Worm (Caenorhabditis elegans) whole organism, L4 larva: ENCODE measurements around the gene oac-51.

Experiments
- F10B5.3 ChIP-seq: sonication (generic microtip); optimal IDR thresholded peaks from 2 replicates; lab custom pipeline; 2016; ENCODE audit warnings: mild to moderate bottlenecking, missing genetic modification characterization, missing compliant biosample characterization
- T26A8.4 ChIP-seq: fragments of 200-800 bp; sonication (Bioruptor generic); IDR thresholded peaks from 2 replicates; pipeline ENCODE4 v1.3.6; 2022; ENCODE audit warnings: missing genetic modification characterization, missing compliant biosample characterization
- Y5F2A.4 ChIP-seq: fragments of 200-800 bp; sonication (Bioruptor generic); optimal IDR thresholded peaks from 2 replicates; lab custom pipeline; 2018; ENCODE audit warnings: mild to moderate bottlenecking, missing genetic modification characterization, missing compliant biosample characterization
- aha-1 ChIP-seq: fragments of 150-350 bp; peaks from one replicate; lab custom pipeline; 2014; ENCODE audit warnings: missing biosample characterization, missing genetic modification characterization
- aly-2 ChIP-seq: sonication (generic microtip); optimal IDR thresholded peaks from 2 replicates; lab custom pipeline; 2018; ENCODE audit warnings: missing biosample characterization, missing genetic modification characterization
- ama-1 ChIP-seq: fragments of 150-350 bp; optimal IDR thresholded peaks from 2 replicates; lab custom pipeline; 2014; ENCODE audit warnings: inconsistent platforms, mixed read lengths
- arid-1 ChIP-seq: fragments of 200-800 bp; sonication (Bioruptor generic); conservative IDR thresholded peaks from 2 replicates; pipeline ENCODE4 v1.3.6; 2022; ENCODE audit warnings: missing genetic modification reagents, missing genetic modification characterization, missing compliant biosample characterization
- ceh-28 ChIP-seq: fragments of 150-350 bp; optimal IDR thresholded peaks from 2 replicates; lab custom pipeline; 2014; ENCODE audit warnings: missing biosample characterization, missing genetic modification reagents, missing genetic modification characterization
- ceh-32 ChIP-seq: sonication (generic microtip); optimal IDR thresholded peaks from 2 replicates; lab custom pipeline; 2016; ENCODE audit warnings: mild to moderate bottlenecking, missing genetic modification characterization, missing compliant biosample characterization; ENCODE audit not compliant: poor library complexity
- ceh-82 ChIP-seq: sonication (generic microtip); optimal IDR thresholded peaks from 2 replicates; lab custom pipeline; 2017; ENCODE audit warnings: missing biosample characterization, missing genetic modification characterization
- cey-2 ChIP-seq: sonication (generic microtip); optimal IDR thresholded peaks from 3 replicates; lab custom pipeline; 2017; ENCODE audit warnings: missing genetic modification characterization, mild to moderate bottlenecking, missing compliant biosample characterization, antibody characterized with exemption, borderline replicate concordance; ENCODE audit not compliant: insufficient read depth
- daf-16 ChIP-seq, 3 experiments: sonication (generic microtip); optimal IDR thresholded peaks; 2 replicates each; lab custom pipeline; 2016 to 2017; ENCODE audit warnings: missing genetic modification characterization in 3 of 3, missing genetic modification reagents in 3 of 3, mild to moderate bottlenecking in 2 of 3, missing compliant biosample characterization in 2 of 3, missing biosample characterization in 1 of 3, moderate library complexity in 1 of 3
- daf-19 ChIP-seq: fragments of 200-800 bp; sonication (Bioruptor generic); conservative IDR thresholded peaks from 2 replicates; pipeline ENCODE4 v1.3.6; 2022; ENCODE audit warnings: missing genetic modification characterization, missing compliant biosample characterization
- dmd-6 ChIP-seq: fragments of 200-800 bp; sonication (Bioruptor generic); IDR thresholded peaks from 2 replicates; pipeline ENCODE4 v1.3.6; 2022; ENCODE audit warnings: missing genetic modification reagents, missing genetic modification characterization, missing compliant biosample characterization
- dpl-1 ChIP-seq: fragments of 150-350 bp; optimal IDR thresholded peaks from 2 replicates; lab custom pipeline; 2014; ENCODE audit warnings: missing biosample characterization, missing genetic modification reagents, missing genetic modification characterization
- hif-1 ChIP-seq, 2 experiments: sonication (generic microtip); optimal IDR thresholded peaks; 2 replicates each; lab custom pipeline; 2016 to 2017; ENCODE audit warnings: missing compliant biosample characterization in 2 of 2, missing genetic modification characterization in 2 of 2, missing genetic modification reagents in 2 of 2, missing genotype in 2 of 2, mild to moderate bottlenecking in 1 of 2
- hlh-11 ChIP-seq: fragments of 200-800 bp; sonication (Bioruptor generic); optimal IDR thresholded peaks from 2 replicates; lab custom pipeline; 2018; ENCODE audit warnings: mild to moderate bottlenecking, missing genetic modification characterization, missing compliant biosample characterization
- hmg-1.1 ChIP-seq: fragments of 200-800 bp; sonication (Bioruptor generic); IDR thresholded peaks from 2 replicates; pipeline ENCODE4 v1.3.6; 2022; ENCODE audit warnings: missing genetic modification reagents, missing genetic modification characterization, missing compliant biosample characterization
- lin-15B ChIP-seq: fragments of 150-350 bp; sonication (generic microtip); optimal IDR thresholded peaks from 3 replicates; lab custom pipeline; 2014; ENCODE audit warnings: missing biosample characterization, missing genetic modification characterization
- lin-38 ChIP-seq: fragments of 200-800 bp; sonication (Bioruptor generic); IDR thresholded peaks from 2 replicates; pipeline ENCODE4 v1.3.6; 2022; ENCODE audit warnings: missing genetic modification reagents, missing genetic modification characterization, missing compliant biosample characterization
- lin-39 ChIP-seq: fragments of 150-350 bp; optimal IDR thresholded peaks from 2 replicates; lab custom pipeline; 2014; ENCODE audit warnings: missing biosample characterization, missing genetic modification reagents, missing genetic modification characterization
- lsy-2 ChIP-seq, 2 experiments: fragments of 150-350 bp in 1 of 2; sonication (generic microtip) in 1 of 2; optimal IDR thresholded peaks; 2 replicates each; lab custom pipeline; 2014 to 2017; ENCODE audit warnings: missing biosample characterization in 2 of 2, missing genetic modification characterization in 2 of 2
- madf-9 ChIP-seq: fragments of 200-800 bp; sonication (Bioruptor generic); conservative IDR thresholded peaks from 2 replicates; pipeline ENCODE4 v1.3.6; 2022; ENCODE audit warnings: missing genetic modification reagents, missing genetic modification characterization, missing compliant biosample characterization
- mep-1 ChIP-seq: fragments of 150-350 bp; sonication (generic microtip); optimal IDR thresholded peaks from 3 replicates; lab custom pipeline; 2014; ENCODE audit warnings: missing biosample characterization, missing genetic modification characterization
- mes-2 ChIP-seq: sonication (generic microtip); optimal IDR thresholded peaks from 2 replicates; lab custom pipeline; 2016; ENCODE audit warnings: missing genotype, mild to moderate bottlenecking, missing genetic modification characterization, missing compliant biosample characterization; ENCODE audit not compliant: poor library complexity, severe bottlenecking
- nhr-102 ChIP-seq: sonication (generic microtip); optimal IDR thresholded peaks from 2 replicates; lab custom pipeline; 2016; ENCODE audit warnings: mild to moderate bottlenecking, missing genetic modification characterization, moderate library complexity, missing compliant biosample characterization
- nhr-11 ChIP-seq: fragments of 150-350 bp; optimal IDR thresholded peaks from 2 replicates; lab custom pipeline; 2014; ENCODE audit warnings: missing biosample characterization, missing genetic modification characterization
- nhr-237 ChIP-seq: sonication (generic microtip); optimal IDR thresholded peaks from 2 replicates; lab custom pipeline; 2017; ENCODE audit warnings: missing biosample characterization, missing genetic modification characterization
- nhr-25 ChIP-seq: sonication (generic microtip); optimal IDR thresholded peaks from 2 replicates; lab custom pipeline; 2017; ENCODE audit warnings: missing genetic modification characterization, mild to moderate bottlenecking, missing compliant biosample characterization, antibody characterized with exemption, moderate library complexity, borderline replicate concordance; ENCODE audit not compliant: insufficient read depth
- nhr-42 ChIP-seq: fragments of 200-800 bp; sonication (Bioruptor generic); IDR thresholded peaks from 2 replicates; pipeline ENCODE4 v1.3.6; 2022; ENCODE audit warnings: missing genetic modification characterization, missing compliant biosample characterization
- nhr-6 ChIP-seq: fragments of 150-350 bp; optimal IDR thresholded peaks from 2 replicates; lab custom pipeline; 2014; ENCODE audit warnings: missing biosample characterization, missing genetic modification characterization
- nhr-77 ChIP-seq: fragments of 150-350 bp; optimal IDR thresholded peaks from 2 replicates; lab custom pipeline; 2014; ENCODE audit warnings: missing biosample characterization, missing genetic modification characterization
- php-3 ChIP-seq: fragments of 200-800 bp; sonication (Bioruptor generic); IDR thresholded peaks from 2 replicates; pipeline ENCODE4 v1.3.6; 2022; ENCODE audit warnings: missing genetic modification reagents, missing genetic modification characterization, missing compliant biosample characterization
- pqm-1 ChIP-seq: sonication (generic microtip); optimal IDR thresholded peaks from 2 replicates; lab custom pipeline; 2017; ENCODE audit warnings: missing biosample characterization, missing genetic modification characterization
- rbr-2 ChIP-seq: sonication (generic microtip); optimal IDR thresholded peaks from 2 replicates; lab custom pipeline; 2016; ENCODE audit warnings: missing genotype, missing genetic modification characterization, missing compliant biosample characterization
- sdz-12 ChIP-seq: fragments of 200-800 bp; sonication (Bioruptor generic); optimal IDR thresholded peaks from 2 replicates; lab custom pipeline; 2018; ENCODE audit warnings: mild to moderate bottlenecking, missing genetic modification characterization, missing compliant biosample characterization
- spr-3 ChIP-seq: fragments of 200-800 bp; sonication (Bioruptor generic); optimal IDR thresholded peaks from 2 replicates; lab custom pipeline; 2018; ENCODE audit warnings: mild to moderate bottlenecking, missing genetic modification characterization, missing compliant biosample characterization
- unc-62 ChIP-seq, 3 experiments: fragments of 150-350 bp in 1 of 3; sonication (generic microtip); optimal IDR thresholded peaks in 2 of 3; peaks in 1 of 3; 1 replicate in 1 of 3; 2 replicates in 2 of 3; lab custom pipeline; 2014 to 2017; ENCODE audit warnings: missing biosample characterization in 3 of 3, missing genetic modification characterization in 3 of 3, missing genetic modification reagents in 3 of 3, missing genotype in 1 of 3
- vab-7 ChIP-seq: fragments of 200-800 bp; sonication (Bioruptor generic); IDR thresholded peaks from 2 replicates; pipeline ENCODE4 v1.3.6; 2022; ENCODE audit warnings: missing genetic modification reagents, missing genetic modification characterization, missing compliant biosample characterization
- zfp-2 ChIP-seq: sonication (generic microtip); optimal IDR thresholded peaks from 2 replicates; lab custom pipeline; 2016; ENCODE audit warnings: mild to moderate bottlenecking, missing genetic modification characterization, missing compliant biosample characterization
- ztf-7 ChIP-seq: fragments of 150-350 bp; optimal IDR thresholded peaks from 2 replicates; lab custom pipeline; 2014; ENCODE audit warnings: missing biosample characterization, missing genetic modification characterization

Gene oac-51

ce11 chrIV:4359653-4360052, 23.1 kb downstream of the oac-51 start, which contains the start of gene F55F10.3:
F55F10.3 (plus strand) TSS chrIV:4359953.
- TF ChIP-seq daf-19 (GFP tag; lab: Robert Waterston, UW) (no peak), nhr-42 (GFP tag; lab: Robert Waterston, UW) (no peak), rbr-2 (tag; lab: Kevin White, UChicago) (no peak), spr-3 (GFP tag; lab: Kevin White, UChicago) (no peak), nhr-25 (tag; lab: Kevin White, UChicago) (no peak), lin-15B (tag; lab: Kevin White, UChicago) (no peak), mep-1 (tag; lab: Kevin White, UChicago) (no peak), lin-38 (GFP tag; lab: Robert Waterston, UW) (no peak), php-3 (GFP tag; lab: Robert Waterston, UW) (no peak), pqm-1 (tag; lab: Kevin White, UChicago) (no peak), hlh-11 (no peak)
- TF ChIP-seq, all 104 proteins: peak for 0

- TF ChIP-seq vab-7 (GFP tag; lab: Robert Waterston, UW) (no peak), hlh-11 (peak; percentile 40), arid-1 (no peak), dmd-6 (GFP tag; lab: Robert Waterston, UW) (peak; percentile 50), daf-16 (GFP tag; optimal IDR thresholded peaks at IDR 0.05; lab: Kevin White, UChicago) (peak in 1 of 2 experiments; percentile 70), daf-16 (tag; optimal IDR thresholded peaks at IDR 0.05; lab: Kevin White, UChicago) (peak; percentile 22), dpl-1 (peak; percentile 79), nhr-11 (tag; lab: Kevin White, UChicago) (no peak), sdz-12 (GFP tag; lab: Kevin White, UChicago) (no peak), mes-2 (tag; lab: Kevin White, UChicago) (peak; percentile 82), hmg-1.1 (0 out of 2 replicates have a peak, but pooled peaks have one; percentile 23), ceh-28 (tag; lab: Kevin White, UChicago) (peak; percentile 22), hif-1 (tag; optimal IDR thresholded peaks at IDR 0.05; lab: Kevin White, UChicago) (peak in 1 of 2 experiments; percentile 24), T26A8.4 (GFP tag; lab: Robert Waterston, UW) (peak; percentile 59; the same call in 1 of the 2 replicates), nhr-237 (no peak), unc-62 (GFP tag; optimal IDR thresholded peaks at IDR 0.05 in 1 of 2; lab: Kevin White, UChicago) (peak in 1 of 2 experiments; percentile 12), unc-62 (tag; optimal IDR thresholded peaks at IDR 0.05; lab: Kevin White, UChicago) (no peak), aha-1 (peak; percentile 47), lin-38 (GFP tag; lab: Robert Waterston, UW) (peak; percentile 87), nhr-77 (tag; lab: Kevin White, UChicago) (peak; percentile 24), lsy-2 (tag; optimal IDR thresholded peaks at IDR 0.05; lab: Kevin White, UChicago) (peak in 1 of 2 experiments; percentile 84), rbr-2 (tag; lab: Kevin White, UChicago) (peak; percentile 39), nhr-6 (tag; lab: Kevin White, UChicago) (peak; percentile 33), nhr-102 (tag; lab: Kevin White, UChicago) (peak; percentile 44)
- TF ChIP-seq, all 104 proteins: peak for 17
Measured at ce11 chrIV:4360497-4360896, 23.9 kb downstream of the oac-51 start, which contains the start of gene F55F10.1. F55F10.1 (plus strand) TSS chrIV:4360837.

ce11 chrIV:4369116-4369515, 32.5 kb downstream of the oac-51 start:
- TF ChIP-seq ama-1 (lab: Kevin White, UChicago), result no peak
- no peak for TF ChIP-seq F10B5.3
- no peak for TF ChIP-seq cey-2 (tag; lab: Kevin White, UChicago)
- no peak for TF ChIP-seq nhr-6 (tag; lab: Kevin White, UChicago)
- TF ChIP-seq zfp-2 (tag; lab: Kevin White, UChicago), result no peak
- no peak for TF ChIP-seq ceh-82
- no peak for TF ChIP-seq php-3 (GFP tag; lab: Robert Waterston, UW)
- no peak for TF ChIP-seq aly-2 (tag; lab: Kevin White, UChicago)
- TF ChIP-seq nhr-237, result no peak
- TF ChIP-seq lin-39 (tag; lab: Kevin White, UChicago), result no peak
- TF ChIP-seq Y5F2A.4 (GFP tag; lab: Kevin White, UChicago), result no peak
- TF ChIP-seq ceh-32 (tag; lab: Kevin White, UChicago), result no peak
- TF ChIP-seq madf-9 (GFP tag; lab: Robert Waterston, UW), result no peak
- no peak for TF ChIP-seq dmd-6 (GFP tag; lab: Robert Waterston, UW)
- TF ChIP-seq nhr-11 (tag; lab: Kevin White, UChicago), result no peak
- TF ChIP-seq ztf-7 (tag; lab: Kevin White, UChicago), result no peak
- peak in 1 of 2 experiments; percentile 95 for TF ChIP-seq unc-62 (GFP tag; optimal IDR thresholded peaks at IDR 0.05 in 1 of 2; lab: Kevin White, UChicago)
- TF ChIP-seq unc-62 (tag; optimal IDR thresholded peaks at IDR 0.05; lab: Kevin White, UChicago), result no peak
- TF ChIP-seq aha-1, result peak; percentile 53
- TF ChIP-seq, all 104 proteins: peak for 2
